Worm (Caenorhabditis elegans) whole organism, L1 larva: ENCODE measurements around the gene T13C5.3.

Source experiments
- hlh-17 ChIP-seq: fragments of 200-800 bp; sonication (Bioruptor generic); optimal IDR thresholded peaks from 2 replicates; lab custom pipeline; 2018; ENCODE audit warnings: missing genetic modification characterization, mild to moderate bottlenecking, missing compliant biosample characterization, moderate library complexity, borderline replicate concordance
- mep-1 ChIP-seq: fragments of 150-350 bp; optimal IDR thresholded peaks from 2 replicates; lab custom pipeline; 2014; ENCODE audit warnings: missing biosample characterization, missing genetic modification characterization
- nhr-237 ChIP-seq: fragments of 150-350 bp; optimal IDR thresholded peaks from 2 replicates; lab custom pipeline; 2014; ENCODE audit warnings: missing biosample characterization, missing genetic modification characterization
- pax-3 ChIP-seq: fragments of 200-800 bp; sonication (Bioruptor generic); optimal IDR thresholded peaks from 2 replicates; lab custom pipeline; 2018; ENCODE audit warnings: mild to moderate bottlenecking, missing genetic modification characterization, moderate library complexity, missing compliant biosample characterization
- snpc-4 ChIP-seq: fragments of 150-350 bp; optimal IDR thresholded peaks from 2 replicates; lab custom pipeline; 2014; ENCODE audit warnings: missing biosample characterization, missing genetic modification characterization

- TF ChIP-seq nhr-237 (tag; lab: Kevin White, UChicago) (no peak), hlh-17 (no peak), pax-3 (tag; lab: Kevin White, UChicago) (no peak), mep-1 (tag; lab: Kevin White, UChicago) (no peak), snpc-4 (tag; lab: Kevin White, UChicago) (no peak)
Observed at ce11 chrX:6155436-6155835, 22.9 kb upstream of the T13C5.3 start.
